Worm (Caenorhabditis elegans) whole organism, L1 larva: Measurements from ENCODE around the gene Y41D4B.4.

Experiments used
- C04F5.9 ChIP-seq: sonication (generic microtip); optimal IDR thresholded peaks from 2 replicates; lab custom pipeline; 2016; ENCODE audit warnings: missing genetic modification characterization, missing compliant biosample characterization
- C16A3.4 ChIP-seq: fragments of 150-350 bp; optimal IDR thresholded peaks from 2 replicates; lab custom pipeline; 2014; ENCODE audit warnings: missing biosample characterization, missing genetic modification characterization
- C34B4.2 ChIP-seq: sonication (generic microtip); optimal IDR thresholded peaks from 2 replicates; lab custom pipeline; 2017; ENCODE audit warnings: mild to moderate bottlenecking, missing genetic modification characterization, missing compliant biosample characterization
- aha-1 ChIP-seq: fragments of 150-350 bp; optimal IDR thresholded peaks from 2 replicates; lab custom pipeline; 2014; ENCODE audit warnings: missing biosample characterization, missing genetic modification characterization
- alr-1 ChIP-seq: fragments of 200-800 bp; sonication (Bioruptor generic); optimal IDR thresholded peaks from 2 replicates; lab custom pipeline; 2018; ENCODE audit warnings: borderline replicate concordance, mild to moderate bottlenecking, missing genetic modification characterization, missing compliant biosample characterization
- blmp-1 ChIP-seq: fragments of 150-350 bp; optimal IDR thresholded peaks from 2 replicates; lab custom pipeline; 2014; ENCODE audit warnings: missing biosample characterization, missing genetic modification characterization
- ceh-82 ChIP-seq, 3 experiments: fragments of 150-350 bp in 1 of 3; sonication (generic microtip) in 2 of 3; optimal IDR thresholded peaks; 2 replicates each; lab custom pipeline; 2014 to 2017; ENCODE audit warnings: missing biosample characterization in 3 of 3, missing genetic modification characterization in 3 of 3
- dpl-1 ChIP-seq, 3 experiments: fragments of 150-350 bp in 2 of 3; sonication (generic microtip) in 1 of 3; optimal IDR thresholded peaks; 2 replicates each; lab custom pipeline; 2014 to 2017; ENCODE audit warnings: missing biosample characterization in 3 of 3, missing genetic modification characterization in 3 of 3, missing genetic modification reagents in 3 of 3
- dsc-1 ChIP-seq: sonication (generic microtip); optimal IDR thresholded peaks from 2 replicates; lab custom pipeline; 2016; ENCODE audit warnings: mild to moderate bottlenecking, missing genetic modification characterization, missing compliant biosample characterization
- efl-1 ChIP-seq, 4 experiments: fragments of 150-350 bp; optimal IDR thresholded peaks in 3 of 4; peaks in 1 of 4; 1 replicate in 1 of 4; 2 replicates in 3 of 4; lab custom pipeline; 2014; ENCODE audit warnings: missing biosample characterization in 2 of 4, missing genetic modification characterization in 2 of 4, missing genetic modification reagents in 2 of 4
- efl-3 ChIP-seq: fragments of 200-800 bp; sonication (Bioruptor generic); optimal IDR thresholded peaks from 2 replicates; lab custom pipeline; 2018; ENCODE audit warnings: mild to moderate bottlenecking, missing genetic modification characterization, missing compliant biosample characterization
- elt-3 ChIP-seq, 6 experiments: fragments of 150-350 bp in 1 of 6; sonication (generic microtip); optimal IDR thresholded peaks; 2 replicates each; lab custom pipeline; 2017 to 2018; ENCODE audit warnings: missing biosample characterization in 6 of 6, missing genetic modification characterization in 6 of 6, inconsistent platforms in 1 of 6
- ets-5 ChIP-seq: fragments of 200-800 bp; sonication (Bioruptor generic); IDR thresholded peaks from 2 replicates; pipeline ENCODE4 v1.3.6; 2022; ENCODE audit warnings: missing genetic modification characterization, missing compliant biosample characterization
- fkh-8 ChIP-seq: sonication (generic microtip); optimal IDR thresholded peaks from 2 replicates; lab custom pipeline; 2016; ENCODE audit warnings: mild to moderate bottlenecking, missing genetic modification characterization, missing compliant biosample characterization
- grh-1 ChIP-seq: fragments of 200-800 bp; sonication (Bioruptor generic); IDR thresholded peaks from 2 replicates; pipeline ENCODE4 v1.3.6; 2022; ENCODE audit warnings: missing genetic modification reagents, missing genetic modification characterization, missing compliant biosample characterization
- hlh-4 ChIP-seq: sonication (generic microtip); optimal IDR thresholded peaks from 2 replicates; lab custom pipeline; 2016; ENCODE audit warnings: mild to moderate bottlenecking, missing genetic modification characterization, missing compliant biosample characterization
- hpl-2 ChIP-seq: fragments of 150-350 bp; optimal IDR thresholded peaks from 2 replicates; lab custom pipeline; 2014; ENCODE audit warnings: missing biosample characterization, missing genetic modification reagents, missing genetic modification characterization
- irx-1 ChIP-seq: sonication (generic microtip); optimal IDR thresholded peaks from 2 replicates; lab custom pipeline; 2016; ENCODE audit warnings: missing genetic modification characterization, missing compliant biosample characterization
- isw-1 ChIP-seq: fragments of 200-800 bp; sonication (Bioruptor generic); IDR thresholded peaks from 2 replicates; pipeline ENCODE4 v1.3.6; 2022; ENCODE audit warnings: missing genetic modification characterization, missing compliant biosample characterization
- jun-1 ChIP-seq: fragments of 150-350 bp; optimal IDR thresholded peaks from 2 replicates; lab custom pipeline; 2014; ENCODE audit warnings: missing biosample characterization, missing genetic modification reagents, missing genetic modification characterization
- lin-14 ChIP-seq: fragments of 200-800 bp; sonication (Bioruptor generic); optimal IDR thresholded peaks from 2 replicates; lab custom pipeline; 2018; ENCODE audit warnings: mild to moderate bottlenecking, missing genetic modification characterization, moderate library complexity, missing compliant biosample characterization
- lin-35 ChIP-seq, 2 experiments: fragments of 150-350 bp; optimal IDR thresholded peaks; 2 replicates each; lab custom pipeline; 2014; ENCODE audit warnings: missing biosample characterization in 2 of 2, missing genetic modification characterization in 2 of 2, missing genetic modification reagents in 2 of 2
- lin-39 ChIP-seq: fragments of 150-350 bp; optimal IDR thresholded peaks from 2 replicates; lab custom pipeline; 2014; ENCODE audit warnings: missing biosample characterization, missing genetic modification reagents, missing genetic modification characterization
- lir-3 ChIP-seq: sonication (generic microtip); optimal IDR thresholded peaks from 2 replicates; lab custom pipeline; 2016; ENCODE audit warnings: mild to moderate bottlenecking, missing genetic modification characterization, moderate library complexity, missing compliant biosample characterization; ENCODE audit not compliant: poor library complexity
- lsy-2 ChIP-seq, 2 experiments: fragments of 150-350 bp; optimal IDR thresholded peaks; 2 replicates each; lab custom pipeline; 2014; ENCODE audit warnings: missing biosample characterization in 2 of 2, missing genetic modification characterization in 2 of 2
- mdl-1 ChIP-seq, 2 experiments: fragments of 150-350 bp; optimal IDR thresholded peaks; 2 replicates each; lab custom pipeline; 2014 to 2017; ENCODE audit warnings: missing biosample characterization in 2 of 2, missing genetic modification characterization in 2 of 2, inconsistent platforms in 1 of 2
- mep-1 ChIP-seq: fragments of 150-350 bp; optimal IDR thresholded peaks from 2 replicates; lab custom pipeline; 2014; ENCODE audit warnings: missing biosample characterization, missing genetic modification characterization
- nhr-11 ChIP-seq: fragments of 150-350 bp; optimal IDR thresholded peaks from 2 replicates; lab custom pipeline; 2014; ENCODE audit warnings: missing biosample characterization, missing genetic modification characterization
- nhr-19 ChIP-seq: fragments of 200-800 bp; sonication (Bioruptor generic); conservative IDR thresholded peaks from 2 replicates; pipeline ENCODE4 v1.3.6; 2022; ENCODE audit warnings: missing genetic modification characterization, missing compliant biosample characterization
- nhr-237 ChIP-seq: fragments of 150-350 bp; optimal IDR thresholded peaks from 2 replicates; lab custom pipeline; 2014; ENCODE audit warnings: missing biosample characterization, missing genetic modification characterization
- nhr-47 ChIP-seq: sonication (generic microtip); optimal IDR thresholded peaks from 2 replicates; lab custom pipeline; 2016; ENCODE audit warnings: mild to moderate bottlenecking, missing genetic modification characterization, moderate library complexity, missing compliant biosample characterization
- nhr-71 ChIP-seq: sonication (generic microtip); optimal IDR thresholded peaks from 2 replicates; lab custom pipeline; 2016; ENCODE audit warnings: mild to moderate bottlenecking, missing genetic modification characterization, moderate library complexity, missing compliant biosample characterization
- nhr-85 ChIP-seq: sonication (generic microtip); peaks from one replicate; lab custom pipeline; 2016; ENCODE audit warnings: missing genetic modification characterization, inconsistent platforms, missing compliant biosample characterization
- pag-3 ChIP-seq: sonication (generic microtip); optimal IDR thresholded peaks from 2 replicates; lab custom pipeline; 2017; ENCODE audit warnings: missing genetic modification characterization, mild to moderate bottlenecking, missing compliant biosample characterization, antibody characterized with exemption, borderline replicate concordance; ENCODE audit not compliant: insufficient read depth
- pax-3 ChIP-seq: fragments of 200-800 bp; sonication (Bioruptor generic); optimal IDR thresholded peaks from 2 replicates; lab custom pipeline; 2018; ENCODE audit warnings: mild to moderate bottlenecking, missing genetic modification characterization, moderate library complexity, missing compliant biosample characterization
- swsn-7 ChIP-seq: sonication (generic microtip); optimal IDR thresholded peaks from 2 replicates; lab custom pipeline; 2016; ENCODE audit warnings: missing genetic modification characterization, missing compliant biosample characterization
- unc-130 ChIP-seq: fragments of 150-350 bp; optimal IDR thresholded peaks from 2 replicates; lab custom pipeline; 2017; ENCODE audit warnings: missing biosample characterization, missing genetic modification characterization, inconsistent platforms
- unc-30 ChIP-seq: sonication (generic microtip); optimal IDR thresholded peaks from 2 replicates; lab custom pipeline; 2017; ENCODE audit warnings: missing biosample characterization, missing genetic modification characterization
- vab-15 ChIP-seq: sonication (generic microtip); optimal IDR thresholded peaks from 2 replicates; lab custom pipeline; 2017; ENCODE audit warnings: missing genotype, mild to moderate bottlenecking, missing genetic modification characterization, missing compliant biosample characterization
- xbp-1 ChIP-seq: sonication (generic microtip); optimal IDR thresholded peaks from 2 replicates; lab custom pipeline; 2016; ENCODE audit warnings: missing genetic modification characterization, missing compliant biosample characterization
- zag-1 ChIP-seq: fragments of 150-350 bp; optimal IDR thresholded peaks from 2 replicates; lab custom pipeline; 2014; ENCODE audit warnings: missing biosample characterization, missing genetic modification characterization
- ztf-4 ChIP-seq: fragments of 150-350 bp; optimal IDR thresholded peaks from 2 replicates; lab custom pipeline; 2014; ENCODE audit warnings: missing biosample characterization, missing genetic modification characterization

Y41D4B.4 gene

DNA sequence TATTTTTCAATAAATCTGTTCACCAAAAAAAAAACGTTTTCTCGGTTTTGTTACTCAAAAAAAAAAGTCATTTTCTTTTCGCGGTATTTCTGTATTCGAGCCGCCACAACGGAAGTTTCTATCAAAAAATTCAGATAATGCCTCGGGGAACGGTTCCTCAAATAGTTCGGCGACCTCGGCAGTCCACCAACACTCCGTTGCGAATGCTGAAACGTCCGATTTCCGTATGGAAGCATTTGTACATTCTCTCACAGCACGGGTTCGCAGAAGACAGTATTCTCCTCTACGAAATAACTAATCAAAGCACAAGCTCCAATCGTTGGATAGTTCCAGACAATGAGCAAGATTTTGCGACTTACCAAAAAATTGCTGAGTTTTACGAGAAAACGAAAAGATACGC, at the start of gene Y41D4B.4:
Gene Y41D4B.4 (plus strand): TSS at position 133 of the 400 bp plus-strand sequence.
- TF ChIP-seq C34B4.2 (tag; lab: Kevin White, UChicago) (no peak), zag-1 (tag; lab: Kevin White, UChicago) (no peak), C16A3.4 (no peak), nhr-237 (tag; lab: Kevin White, UChicago) (no peak), efl-3 (no peak), alr-1 (tag; lab: Kevin White, UChicago) (no peak), unc-130 (tag; lab: Kevin White, UChicago) (no peak)

DNA sequence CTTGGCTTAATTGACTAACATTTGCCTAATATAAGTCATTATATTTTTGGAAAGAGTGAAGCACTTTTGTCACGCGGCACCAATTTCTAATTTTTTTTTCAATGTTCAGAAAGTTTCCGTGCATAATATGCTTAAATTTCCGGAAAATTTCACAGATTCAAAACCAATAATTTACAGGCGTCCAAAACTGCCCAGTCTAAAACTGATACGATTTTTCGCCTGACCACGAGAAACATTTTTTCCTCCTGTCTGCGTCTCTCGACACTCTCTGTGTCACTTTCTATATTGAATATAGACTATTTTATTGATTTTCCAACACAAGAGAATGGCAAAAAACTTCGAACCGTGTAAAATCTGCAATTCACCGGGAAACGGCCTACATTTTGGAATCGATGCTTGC, 46.3 kb upstream of the Y41D4B.4 start, which contains the start of gene nhr-122:
Gene nhr-122 (plus strand): TSS at position 301 of the 400 bp plus-strand sequence.
- TF ChIP-seq pag-3 (tag; lab: Kevin White, UChicago): no peak
- TF ChIP-seq isw-1 (GFP tag; lab: Robert Waterston, UW): no peak
- TF ChIP-seq lir-3 (tag; lab: Kevin White, UChicago): no peak
- peak in 1 of 2 experiments; percentile 19 for TF ChIP-seq lin-35 (GFP tag; optimal IDR thresholded peaks at IDR 0.05; lab: Kevin White, UChicago)
- no peak for TF ChIP-seq lin-14 (GFP tag; lab: Kevin White, UChicago)
- TF ChIP-seq xbp-1 (tag; lab: Kevin White, UChicago): no peak
- TF ChIP-seq efl-1 (optimal IDR thresholded peaks at IDR 0.05; lab: Kevin White, UChicago): no peak
- peak in 1 of 2 experiments; percentile 51 for TF ChIP-seq efl-1 (GFP tag; optimal IDR thresholded peaks at IDR 0.05 in 1 of 2; lab: Kevin White, UChicago)
- TF ChIP-seq fkh-8: no peak
- no peak for TF ChIP-seq efl-3
- peak; percentile 47 for TF ChIP-seq blmp-1
- TF ChIP-seq C04F5.9 (tag; lab: Kevin White, UChicago): no peak
- TF ChIP-seq nhr-71: no peak
- no peak for TF ChIP-seq jun-1
- TF ChIP-seq hpl-2 (GFP tag; lab: Kevin White, UChicago): no peak

DNA sequence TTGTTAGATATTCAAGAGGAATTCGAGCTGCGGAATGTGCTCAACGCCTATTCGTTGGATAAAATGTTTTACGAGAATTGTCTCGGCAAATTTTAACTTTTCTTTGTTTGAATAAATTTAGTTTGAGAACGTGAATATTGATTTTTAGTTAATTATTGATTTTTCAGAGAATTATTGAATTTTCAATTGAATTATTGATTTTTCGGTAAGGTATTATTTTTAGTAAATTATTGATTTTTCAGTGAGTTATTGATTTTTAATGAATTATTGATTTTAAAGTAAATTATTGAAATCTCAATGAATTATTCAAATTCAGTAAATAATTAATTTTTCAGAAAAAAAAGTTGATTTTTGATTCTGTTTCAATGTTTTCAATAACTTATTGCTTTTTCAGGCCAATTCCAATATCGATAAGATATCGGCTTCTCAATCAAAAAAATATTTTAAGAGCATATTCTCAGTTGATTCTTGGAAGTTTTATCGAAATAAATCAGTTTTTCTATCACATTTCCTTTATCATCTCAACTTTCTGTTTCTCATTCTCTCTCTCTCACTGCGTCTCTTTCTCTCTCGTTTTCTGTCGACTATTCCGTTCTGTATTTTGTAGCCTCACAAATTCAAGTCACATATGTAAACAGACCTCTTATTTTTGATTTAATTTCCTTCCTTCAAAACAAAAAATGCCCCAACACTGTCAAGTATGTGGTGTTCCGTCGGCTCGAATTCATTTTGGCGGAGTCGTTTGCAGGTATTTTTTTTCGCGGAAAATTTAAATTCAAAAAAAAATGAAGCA, 40.2 kb upstream of the Y41D4B.4 start, which contains the start of gene nhr-92:
Gene nhr-92 (plus strand): TSS at position 576 of the 793 bp plus-strand sequence.
- TF ChIP-seq efl-1 (optimal IDR thresholded peaks at IDR 0.05; lab: Kevin White, UChicago) (no peak), efl-1 (GFP tag; optimal IDR thresholded peaks at IDR 0.05 in 1 of 2; lab: Kevin White, UChicago) (peak in 1 of 2 experiments; percentile 62), nhr-237 (tag; lab: Kevin White, UChicago) (no peak), lin-35 (GFP tag; optimal IDR thresholded peaks at IDR 0.05; lab: Kevin White, UChicago) (peak in 1 of 2 experiments; percentile 33), blmp-1 (peak; percentile 57)

DNA sequence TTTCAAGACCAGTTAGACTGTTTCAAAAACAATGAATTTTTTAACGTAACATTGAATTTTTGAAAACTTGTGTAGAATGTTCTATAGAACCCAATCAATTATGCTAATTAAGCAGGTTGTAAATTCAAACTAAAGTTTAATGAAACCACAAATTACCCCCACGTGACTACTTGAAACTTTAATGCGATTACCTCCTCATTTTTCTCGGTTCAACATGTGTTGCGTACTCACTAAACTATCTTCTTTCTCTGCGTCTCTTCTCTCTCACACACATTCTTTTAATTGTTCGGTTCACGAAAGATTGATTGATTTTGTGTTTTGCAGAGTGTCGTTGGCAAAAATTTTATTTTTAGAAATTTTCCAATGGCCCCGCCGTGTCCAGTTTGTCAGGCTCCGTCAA, 36.2 kb upstream of the Y41D4B.4 start, which contains the start of gene nhr-87:
Gene nhr-87 (plus strand): TSS at position 318 of the 400 bp plus-strand sequence.
- TF ChIP-seq pag-3 (tag; lab: Kevin White, UChicago) (peak; percentile 87), blmp-1 (peak; percentile 36), mep-1 (tag; lab: Kevin White, UChicago) (peak; percentile 82), vab-15 (tag; lab: Kevin White, UChicago) (peak; percentile 88), nhr-19 (GFP tag; lab: Robert Waterston, UW) (peak; percentile 81), lin-39 (tag; lab: Kevin White, UChicago) (peak; percentile 89), efl-3 (no peak), ztf-4 (tag; lab: Kevin White, UChicago) (no peak), nhr-85 (tag; lab: Kevin White, UChicago) (peak; percentile 98), pax-3 (no peak), aha-1 (tag; lab: Kevin White, UChicago) (no peak), swsn-7 (peak; percentile 55), hpl-2 (GFP tag; lab: Kevin White, UChicago) (no peak), C16A3.4 (peak; percentile 24), nhr-47 (tag; lab: Kevin White, UChicago) (peak; percentile 58), dsc-1 (peak; percentile 56), nhr-11 (no peak), hlh-4 (tag; lab: Kevin White, UChicago) (no peak), grh-1 (GFP tag; lab: Robert Waterston, UW) (peak; percentile 78), mdl-1 (tag; optimal IDR thresholded peaks at IDR 0.05; lab: Kevin White, UChicago) (peak in 1 of 2 experiments; percentile 66), efl-1 (optimal IDR thresholded peaks at IDR 0.05; lab: Kevin White, UChicago) (peak; percentile 18 to 44), efl-1 (GFP tag; optimal IDR thresholded peaks at IDR 0.05 in 1 of 2; lab: Kevin White, UChicago) (peak; percentile 21 to 83), ets-5 (GFP tag; lab: Robert Waterston, UW) (no peak), dpl-1 (GFP tag; optimal IDR thresholded peaks at IDR 0.05; lab: Kevin White, UChicago) (peak in 2 of 3 experiments; percentile 23 to 33), lin-14 (GFP tag; lab: Kevin White, UChicago) (peak; percentile 92), unc-30 (tag; lab: Kevin White, UChicago) (no peak), irx-1 (tag; lab: Kevin White, UChicago) (peak; percentile 64), ceh-82 (tag; optimal IDR thresholded peaks at IDR 0.05; lab: Kevin White, UChicago) (no peak), lsy-2 (tag; optimal IDR thresholded peaks at IDR 0.05; lab: Kevin White, UChicago) (peak; percentile 63 to 66), elt-3 (tag; optimal IDR thresholded peaks at IDR 0.05; lab: Kevin White, UChicago) (peak in 2 of 6 experiments; percentile 17 to 28)
